Worm (Caenorhabditis elegans): ENCODE results near the gene Y116A8C.44.
A peak's percentile ranks its signal among the peaks of the same experiment; 100 is the strongest.

Y116A8C.44 gene

ce11 chrIV:17058036-17058435, at the start of gene Y116A8C.44:
Y116A8C.44 (minus strand) TSS chrIV:17058136.
- TF ChIP-seq sea-1 (GFP tag; conservative IDR thresholded peaks at IDR 0.05) (no peak), tbx-11 (GFP tag; IDR thresholded peaks at IDR 0.05) (no peak), scrt-1 (GFP tag; IDR thresholded peaks at IDR 0.05) (no peak), hnd-1 (tag; optimal IDR thresholded peaks at IDR 0.05) (no peak), tbx-37 (GFP tag; conservative IDR thresholded peaks at IDR 0.05) (no peak), ceh-36 (tag; optimal IDR thresholded peaks at IDR 0.05) (no peak), hmbx-1 (tag; optimal IDR thresholded peaks at IDR 0.05) (no peak), aly-1 (tag; optimal IDR thresholded peaks at IDR 0.05) (no peak), ceh-13 (GFP tag; optimal IDR thresholded peaks at IDR 0.05) (no peak), F13C5.2 (tag; optimal IDR thresholded peaks at IDR 0.05) (no peak), tra-4 (tag; optimal IDR thresholded peaks at IDR 0.05) (no peak)

- TF ChIP-seq aly-1 (tag; optimal IDR thresholded peaks at IDR 0.05) (peak; percentile 57), F13C5.2 (tag; optimal IDR thresholded peaks at IDR 0.05) (no peak), hmg-4 (GFP tag; optimal IDR thresholded peaks at IDR 0.05) (no peak), pes-1 (GFP tag; IDR thresholded peaks at IDR 0.05) (no peak)
Measured at ce11 chrIV:17105578-17105977, 47.6 kb upstream of the Y116A8C.44 start.

ce11 chrIV:17104157-17104872, 46.4 kb upstream of the Y116A8C.44 start:
- TF ChIP-seq hmbx-1 (tag; optimal IDR thresholded peaks at IDR 0.05): no peak
- TF ChIP-seq ceh-13 (GFP tag; optimal IDR thresholded peaks at IDR 0.05): no peak
- no peak for TF ChIP-seq hnd-1 (tag; optimal IDR thresholded peaks at IDR 0.05)
- no peak for TF ChIP-seq tbx-11 (GFP tag; IDR thresholded peaks at IDR 0.05)
- TF ChIP-seq ama-1 (optimal IDR thresholded peaks at IDR 0.05): no peak
- peak; percentile 5; the same call in 1 of the 2 replicates for TF ChIP-seq scrt-1 (GFP tag; IDR thresholded peaks at IDR 0.05)
- TF ChIP-seq ets-7 (tag; optimal IDR thresholded peaks at IDR 0.05): no peak

ce11 chrIV:17103615-17104014, 45.7 kb upstream of the Y116A8C.44 start, which contains the start of gene Y116A8C.30:
Y116A8C.30 (minus strand) TSS chrIV:17103715.
- TF ChIP-seq flt-1 (GFP tag; IDR thresholded peaks at IDR 0.05) (no peak), ceh-13 (GFP tag; optimal IDR thresholded peaks at IDR 0.05) (no peak)

ce11 chrIV:17103116-17103515, 45.2 kb upstream of the Y116A8C.44 start:
- no peak for TF ChIP-seq hmbx-1 (tag; optimal IDR thresholded peaks at IDR 0.05)
- TF ChIP-seq pes-1 (GFP tag; IDR thresholded peaks at IDR 0.05): no peak
- peak; percentile 41 for TF ChIP-seq ama-1 (optimal IDR thresholded peaks at IDR 0.05)
- no peak for TF ChIP-seq ets-7 (tag; optimal IDR thresholded peaks at IDR 0.05)
- TF ChIP-seq tbx-37 (GFP tag; conservative IDR thresholded peaks at IDR 0.05): no peak
- no peak for TF ChIP-seq sea-1 (GFP tag; conservative IDR thresholded peaks at IDR 0.05)
- no peak for TF ChIP-seq B0310.2 (tag; optimal IDR thresholded peaks at IDR 0.05)

ce11 chrIV:17100628-17101338, 42.8 kb upstream of the Y116A8C.44 start:
- TF ChIP-seq F13C5.2 (tag; optimal IDR thresholded peaks at IDR 0.05) (no peak), hmbx-1 (tag; optimal IDR thresholded peaks at IDR 0.05) (no peak), tra-4 (tag; optimal IDR thresholded peaks at IDR 0.05) (no peak), ceh-13 (GFP tag; optimal IDR thresholded peaks at IDR 0.05) (no peak), tbx-11 (GFP tag; IDR thresholded peaks at IDR 0.05) (no peak), ama-1 (optimal IDR thresholded peaks at IDR 0.05) (no peak), scrt-1 (GFP tag; IDR thresholded peaks at IDR 0.05) (no peak), flt-1 (GFP tag; IDR thresholded peaks at IDR 0.05) (no peak), ets-7 (tag; optimal IDR thresholded peaks at IDR 0.05) (no peak), B0310.2 (tag; optimal IDR thresholded peaks at IDR 0.05) (no peak), hmg-4 (GFP tag; optimal IDR thresholded peaks at IDR 0.05) (no peak)

- no peak for TF ChIP-seq sea-1 (GFP tag; conservative IDR thresholded peaks at IDR 0.05)
- TF ChIP-seq pes-1 (GFP tag; IDR thresholded peaks at IDR 0.05): no peak
- TF ChIP-seq F13C5.2 (tag; optimal IDR thresholded peaks at IDR 0.05): no peak
- TF ChIP-seq scrt-1 (GFP tag; IDR thresholded peaks at IDR 0.05): no peak
- TF ChIP-seq flt-1 (GFP tag; IDR thresholded peaks at IDR 0.05): no peak
- no peak for TF ChIP-seq hmg-4 (GFP tag; optimal IDR thresholded peaks at IDR 0.05)
- TF ChIP-seq B0310.2 (tag; optimal IDR thresholded peaks at IDR 0.05): no peak
- TF ChIP-seq aly-1 (tag; optimal IDR thresholded peaks at IDR 0.05): no peak
- TF ChIP-seq tbx-37 (GFP tag; conservative IDR thresholded peaks at IDR 0.05): no peak
- no peak for TF ChIP-seq hmbx-1 (tag; optimal IDR thresholded peaks at IDR 0.05)
- TF ChIP-seq ceh-13 (GFP tag; optimal IDR thresholded peaks at IDR 0.05): no peak
- TF ChIP-seq tra-4 (tag; optimal IDR thresholded peaks at IDR 0.05): no peak
- no peak for TF ChIP-seq ama-1 (optimal IDR thresholded peaks at IDR 0.05)
- no peak for TF ChIP-seq ceh-36 (tag; optimal IDR thresholded peaks at IDR 0.05)
- TF ChIP-seq hnd-1 (tag; optimal IDR thresholded peaks at IDR 0.05): no peak
Measured at ce11 chrIV:17100148-17100547, 42.2 kb upstream of the Y116A8C.44 start, which contains the start of gene bca-2. bca-2 (minus strand) TSS chrIV:17100248.

- TF ChIP-seq tbx-37 (GFP tag; conservative IDR thresholded peaks at IDR 0.05) (no peak), ceh-13 (GFP tag; optimal IDR thresholded peaks at IDR 0.05) (peak; percentile 19), pes-1 (GFP tag; IDR thresholded peaks at IDR 0.05) (0 out of 2 replicates have a peak, but pooled peaks have one; percentile 51)
Measured at ce11 chrIV:17099113-17099512, 41.2 kb upstream of the Y116A8C.44 start.

All from whole organism, early embryonic.